Fruit fly (Drosophila melanogaster) whole organism, embryonic: Measurements from ENCODE around the gene Tgt.

Experiments used
- Aef1 ChIP-seq: fragments of 200-800 bp; sonication (Bioruptor generic); IDR thresholded peaks from 3 replicates; pipeline ENCODE4 v1.3.6; 2022; ENCODE audit warnings: missing biosample characterization, missing genetic modification characterization
- Atf-2 ChIP-seq: fragments of 200-800 bp; sonication (Bioruptor generic); optimal IDR thresholded peaks from 2 replicates; lab custom pipeline; 2016; ENCODE audit warnings: missing biosample characterization, missing genetic modification characterization
- BEAF-32 ChIP-seq: fragments of 200-800 bp; sonication (Bioruptor generic); optimal IDR thresholded peaks from 3 replicates; lab custom pipeline; 2017; ENCODE audit warnings: missing biosample characterization, missing genetic modification characterization, mild to moderate bottlenecking, moderate library complexity, missing genetic modification reagents
- CG10267 ChIP-seq: fragments of 200-800 bp; sonication (Bioruptor generic); optimal IDR thresholded peaks from 2 replicates; lab custom pipeline; 2018; ENCODE audit warnings: missing biosample characterization, mild to moderate bottlenecking, missing genetic modification characterization, moderate library complexity
- CG10321 ChIP-seq: fragments of 200-800 bp; sonication (Bioruptor generic); IDR thresholded peaks from 2 replicates; pipeline ENCODE4 v1.3.6; 2022; ENCODE audit warnings: missing biosample characterization, missing genetic modification characterization
- CG11560 ChIP-seq: fragments of 200-800 bp; sonication (Bioruptor generic); IDR thresholded peaks from 3 replicates; pipeline ENCODE4 v1.3.6; 2022; ENCODE audit warnings: missing biosample characterization, missing genetic modification characterization
- CG15479 ChIP-seq: fragments of 200-800 bp; sonication (Bioruptor generic); optimal IDR thresholded peaks from 3 replicates; lab custom pipeline; 2019; ENCODE audit warnings: missing biosample characterization, mild to moderate bottlenecking, missing genetic modification characterization, moderate library complexity
- CG16863 ChIP-seq: fragments of 200-800 bp; sonication (Bioruptor generic); optimal IDR thresholded peaks from 3 replicates; lab custom pipeline; 2016; ENCODE audit warnings: missing biosample characterization, missing genetic modification characterization
- CG17802 ChIP-seq: fragments of 200-800 bp; sonication (Bioruptor generic); optimal IDR thresholded peaks from 2 replicates; lab custom pipeline; 2018; ENCODE audit warnings: missing biosample characterization, mild to moderate bottlenecking, missing genetic modification characterization, moderate library complexity
- CG18619 ChIP-seq: fragments of 200-800 bp; sonication (Bioruptor generic); optimal IDR thresholded peaks from 3 replicates; lab custom pipeline; 2017; ENCODE audit warnings: missing biosample characterization, mild to moderate bottlenecking, missing genetic modification characterization
- CG2120 ChIP-seq: fragments of 200-800 bp; sonication (Bioruptor generic); optimal IDR thresholded peaks from 3 replicates; lab custom pipeline; 2016; ENCODE audit warnings: missing biosample characterization, missing genetic modification characterization
- CG2875 ChIP-seq: fragments of 200-800 bp; sonication (Bioruptor generic); optimal IDR thresholded peaks from 2 replicates; lab custom pipeline; 2017; ENCODE audit warnings: missing biosample characterization, mild to moderate bottlenecking, missing genetic modification characterization, missing genetic modification reagents
- CG32532 ChIP-seq: fragments of 200-800 bp; sonication (Bioruptor generic); IDR thresholded peaks from 2 replicates; pipeline ENCODE4 v1.3.6; 2022; ENCODE audit warnings: missing biosample characterization, missing genetic modification characterization
- CG43689 ChIP-seq: fragments of 200-800 bp; sonication (Bioruptor generic); IDR thresholded peaks from 2 replicates; pipeline ENCODE4 v1.3.6; 2022; ENCODE audit warnings: missing biosample characterization, missing genetic modification characterization
- CG6689 ChIP-seq: fragments of 200-800 bp; sonication (Bioruptor generic); IDR thresholded peaks from 2 replicates; pipeline ENCODE4 v1.3.6; 2022; ENCODE audit warnings: missing biosample characterization, missing genetic modification characterization
- CG7271 ChIP-seq: fragments of 200-800 bp; sonication (Bioruptor generic); optimal IDR thresholded peaks from 2 replicates; lab custom pipeline; 2018; ENCODE audit warnings: missing biosample characterization, mild to moderate bottlenecking, missing genetic modification characterization, moderate library complexity
- CG8478 ChIP-seq: fragments of >200 bp; optimal IDR thresholded peaks from 2 replicates; lab custom pipeline; 2018
- CG9215 ChIP-seq: fragments of 200-800 bp; sonication (Bioruptor generic); IDR thresholded peaks from 2 replicates; pipeline ENCODE4 v1.3.6; 2022; ENCODE audit warnings: missing biosample characterization, missing genetic modification characterization
- Dbx ChIP-seq: fragments of 200-800 bp; sonication (Bioruptor generic); IDR thresholded peaks from 3 replicates; pipeline ENCODE4 v1.3.6; 2022; ENCODE audit warnings: missing biosample characterization, missing genetic modification characterization
- Doc3 ChIP-seq: fragments of 200-800 bp; sonication (Bioruptor generic); IDR thresholded peaks from 3 replicates; pipeline ENCODE4 v1.3.6; 2022; ENCODE audit warnings: missing biosample characterization, missing genetic modification characterization; ENCODE audit not compliant: partially characterized antibody
- Dref ChIP-seq: fragments of 200-800 bp; sonication (Bioruptor generic); IDR thresholded peaks from 2 replicates; pipeline ENCODE4 v1.3.6; 2022; ENCODE audit warnings: missing biosample characterization, missing genetic modification characterization
- GATAe ChIP-seq: fragments of 200-800 bp; sonication (Bioruptor generic); conservative IDR thresholded peaks from 2 replicates; pipeline ENCODE4 v1.3.6; 2022; ENCODE audit warnings: missing biosample characterization, missing genetic modification characterization
- H15 ChIP-seq: fragments of 200-800 bp; sonication (Bioruptor generic); IDR thresholded peaks from 3 replicates; pipeline ENCODE4 v1.3.6; 2022; ENCODE audit warnings: missing biosample characterization, missing genetic modification characterization
- HHEX ChIP-seq: fragments of 200-800 bp; sonication (Bioruptor generic); optimal IDR thresholded peaks from 3 replicates; lab custom pipeline; 2017; ENCODE audit warnings: missing biosample characterization, mild to moderate bottlenecking, missing genetic modification characterization, missing genetic modification reagents
- Hmr ChIP-seq: fragments of 200-800 bp; sonication (Bioruptor generic); optimal IDR thresholded peaks from 3 replicates; lab custom pipeline; 2017; ENCODE audit warnings: mild to moderate bottlenecking, missing biosample characterization, missing genetic modification reagents, missing genetic modification characterization
- Hr39 ChIP-seq: fragments of >200 bp; optimal IDR thresholded peaks from 2 replicates; lab custom pipeline; 2017
- Med ChIP-seq: fragments of 200-800 bp; sonication (Bioruptor generic); peaks from one replicate; lab custom pipeline; 2016; ENCODE audit warnings: missing biosample characterization, missing genetic modification characterization, mild to moderate bottlenecking, inconsistent platforms, moderate library complexity
- PHDP ChIP-seq: fragments of 200-800 bp; sonication (Bioruptor generic); optimal IDR thresholded peaks from 3 replicates; lab custom pipeline; 2018; ENCODE audit warnings: missing biosample characterization, mild to moderate bottlenecking, missing genetic modification characterization, moderate library complexity
- Poxn ChIP-seq: fragments of 200-800 bp; sonication (Bioruptor generic); IDR thresholded peaks from 2 replicates; pipeline ENCODE4 v1.3.6; 2022; ENCODE audit warnings: missing biosample characterization, missing genetic modification characterization
- Trl ChIP-seq, 3 experiments: fragments of >200 bp in 2 of 3; fragments of 200-800 bp in 1 of 3; sonication (Bioruptor generic) in 1 of 3; optimal IDR thresholded peaks; 2 replicates in 1 of 3; 3 replicates in 2 of 3; lab custom pipeline; 2016 to 2017; ENCODE audit warnings: missing biosample characterization in 1 of 3, missing genetic modification characterization in 1 of 3
- bab2 ChIP-seq: fragments of 200-800 bp; sonication (Bioruptor generic); optimal IDR thresholded peaks from 2 replicates; lab custom pipeline; 2016; ENCODE audit warnings: missing biosample characterization, missing genetic modification characterization
- bigmax ChIP-seq: fragments of 200-800 bp; sonication (Bioruptor generic); optimal IDR thresholded peaks from 2 replicates; lab custom pipeline; 2018; ENCODE audit warnings: missing biosample characterization, mild to moderate bottlenecking, missing genetic modification characterization
- bsh ChIP-seq, 2 experiments: fragments of 200-800 bp; sonication (Bioruptor generic); optimal IDR thresholded peaks; 2 replicates each; lab custom pipeline; 2017 to 2018; ENCODE audit warnings: mild to moderate bottlenecking in 2 of 2, missing biosample characterization in 2 of 2, missing genetic modification characterization in 2 of 2, moderate library complexity in 1 of 2
- chinmo ChIP-seq: fragments of 200-800 bp; sonication (Bioruptor generic); IDR thresholded peaks from 4 replicates; pipeline ENCODE4 v1.3.6; 2022; ENCODE audit warnings: missing biosample characterization, missing genetic modification characterization; ENCODE audit not compliant: partially characterized antibody
- chm ChIP-seq: fragments of 200-800 bp; sonication (Bioruptor generic); IDR thresholded peaks from 2 replicates; pipeline ENCODE4 v1.3.6; 2022; ENCODE audit warnings: missing biosample characterization, missing genetic modification characterization
- dati ChIP-seq: fragments of 200-800 bp; sonication (Bioruptor generic); IDR thresholded peaks from 2 replicates; pipeline ENCODE4 v1.3.6; 2022; ENCODE audit warnings: missing biosample characterization, missing genetic modification characterization
- dmrt99B ChIP-seq: fragments of 200-800 bp; sonication (Bioruptor generic); optimal IDR thresholded peaks from 2 replicates; lab custom pipeline; 2018; ENCODE audit warnings: missing biosample characterization, mild to moderate bottlenecking, missing genetic modification characterization, moderate library complexity
- ewg ChIP-seq: fragments of 200-800 bp; sonication (Bioruptor generic); optimal IDR thresholded peaks from 3 replicates; lab custom pipeline; 2017; ENCODE audit warnings: mild to moderate bottlenecking, missing biosample characterization, missing genetic modification reagents, missing genetic modification characterization
- exex ChIP-seq: fragments of 200-800 bp; sonication (Bioruptor generic); optimal IDR thresholded peaks from 4 replicates; lab custom pipeline; 2018; ENCODE audit warnings: missing biosample characterization, mild to moderate bottlenecking, missing genetic modification characterization, moderate library complexity
- ftz-f1 ChIP-seq: fragments of 200-800 bp; sonication (Bioruptor generic); optimal IDR thresholded peaks from 2 replicates; lab custom pipeline; 2016; ENCODE audit warnings: missing biosample characterization, missing genetic modification characterization
- her ChIP-seq: fragments of 200-800 bp; sonication (Bioruptor generic); optimal IDR thresholded peaks from 2 replicates; lab custom pipeline; 2016; ENCODE audit warnings: missing biosample characterization, missing genetic modification characterization
- jing ChIP-seq: fragments of 200-800 bp; sonication (Bioruptor generic); optimal IDR thresholded peaks from 2 replicates; lab custom pipeline; 2018; ENCODE audit warnings: missing biosample characterization, mild to moderate bottlenecking, missing genetic modification characterization
- lab ChIP-seq: fragments of 200-800 bp; sonication (Bioruptor generic); optimal IDR thresholded peaks from 3 replicates; lab custom pipeline; 2017; ENCODE audit warnings: missing biosample characterization, missing genetic modification characterization, mild to moderate bottlenecking, moderate library complexity, missing genetic modification reagents
- slbo ChIP-seq: fragments of 200-800 bp; sonication (Bioruptor generic); IDR thresholded peaks from 2 replicates; pipeline ENCODE4 v1.3.6; 2022; ENCODE audit warnings: missing biosample characterization, missing genetic modification characterization
- sug ChIP-seq: fragments of 200-800 bp; optimal IDR thresholded peaks from 2 replicates; lab custom pipeline; 2019; ENCODE audit warnings: missing biosample characterization, mild to moderate bottlenecking, missing genetic modification characterization, moderate library complexity
- ttk ChIP-seq: fragments of 200-800 bp; sonication (Bioruptor generic); IDR thresholded peaks from 2 replicates; pipeline ENCODE4 v2.1.2; 2022; ENCODE audit warnings: missing biosample characterization, missing genetic modification characterization

Tgt gene

DNA sequence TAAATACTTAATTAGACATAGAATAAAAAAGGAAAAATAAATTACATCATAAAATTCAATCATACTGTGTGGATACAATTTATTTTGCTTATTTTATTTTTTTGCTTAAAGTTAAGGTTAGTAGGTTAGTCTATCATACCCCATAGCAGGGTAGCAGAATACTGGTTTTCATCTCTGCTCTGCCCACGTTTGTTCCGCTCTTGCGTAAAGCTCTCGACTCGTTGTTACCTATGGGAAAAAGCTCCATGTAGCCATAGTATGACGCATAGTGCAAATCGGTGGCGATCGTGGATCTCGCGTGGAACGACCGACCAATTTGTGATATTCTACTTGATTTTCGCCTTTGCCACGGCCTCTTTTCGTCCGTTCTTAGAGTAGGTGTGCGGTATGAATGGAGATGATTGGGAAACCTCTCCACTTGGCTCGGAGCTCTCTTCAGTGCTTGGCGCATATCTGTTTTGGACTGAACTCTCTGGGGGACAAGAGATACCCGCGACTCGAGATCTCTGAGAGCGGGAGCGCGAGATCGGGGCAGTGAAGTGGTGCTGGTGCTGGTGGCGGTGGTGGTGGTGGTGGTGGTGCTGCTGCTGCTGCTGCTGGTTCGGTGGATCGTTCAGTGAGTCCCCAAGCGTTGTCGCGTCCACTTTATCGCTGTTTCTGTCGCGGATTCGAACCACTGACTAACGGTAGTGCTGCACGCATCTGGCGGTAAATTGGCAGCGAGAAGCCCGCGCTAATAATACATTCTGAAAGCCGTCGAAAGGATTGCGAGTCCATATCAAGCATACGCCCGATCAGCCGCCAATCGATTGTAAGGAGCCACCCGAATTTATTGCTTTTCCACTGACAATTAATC, 2.0 kb downstream of the Tgt start, which contains the start of gene CG5001 (continued):
- peak; percentile 85 for TF ChIP-seq HHEX (GFP tag; lab: Kevin White, UChicago)
- TF ChIP-seq Hmr, result peak; percentile 78
- TF ChIP-seq Doc3, result no peak
- peak; percentile 76 for TF ChIP-seq CG9215
- TF ChIP-seq jing (GFP tag; lab: Kevin White, UChicago), result no peak
- TF ChIP-seq CG18619, result peak; percentile 64
- TF ChIP-seq bab2 (GFP tag; lab: Kevin White, UChicago), result peak; percentile 71
- TF ChIP-seq H15 (GFP tag; lab: Robert Waterston, UW), result peak; percentile 83
- no peak for TF ChIP-seq bigmax (GFP tag; lab: Kevin White, UChicago)
- TF ChIP-seq Atf-2 (GFP tag; lab: Kevin White, UChicago), result peak; percentile 54
- TF ChIP-seq chm (GFP tag; lab: Robert Waterston, UW), result peak; percentile 82
- peak; percentile 33 for TF ChIP-seq her (GFP tag; lab: Kevin White, UChicago)
- TF ChIP-seq dati, result no peak
- peak; percentile 84 for TF ChIP-seq ttk (GFP tag; lab: Robert Waterston, UW)
- no peak for TF ChIP-seq CG8478 (lab: Kevin White, UChicago)
- TF ChIP-seq Trl (optimal IDR thresholded peaks at IDR 0.05; lab: Kevin White, UChicago), result peak; percentile 76 to 95
- TF ChIP-seq Trl (GFP tag; optimal IDR thresholded peaks at IDR 0.05; lab: Kevin White, UChicago), result peak; percentile 62
- 0 out of 2 replicates have a peak, but pooled peaks have one; percentile 9 for TF ChIP-seq Dref

DNA sequence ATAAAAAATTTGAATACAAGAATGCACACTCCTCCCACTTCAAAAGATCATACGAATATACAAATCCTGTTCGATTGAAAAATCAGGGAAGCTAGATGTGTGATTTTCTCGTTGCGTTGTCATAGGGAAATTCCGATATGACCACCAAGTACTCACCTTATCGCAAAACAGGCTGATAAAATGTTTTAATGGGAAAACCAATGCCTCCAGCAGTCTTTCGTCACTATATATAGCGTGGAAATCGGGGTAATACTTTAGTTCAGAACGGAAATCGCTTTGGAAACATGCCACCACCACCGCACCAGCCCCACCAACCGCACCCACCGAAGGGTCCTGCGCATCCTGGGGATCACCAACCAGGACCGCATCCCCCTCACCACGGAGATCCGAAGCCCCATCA, 15.3 kb downstream of the Tgt start, which contains the start of the genes CG5139 and CG43348:
CG5139 (minus strand) TSS at position 101 of the 400 bp plus-strand sequence.
CG43348 (plus strand) TSS at position 247 of the 400 bp plus-strand sequence.
- no peak for TF ChIP-seq BEAF-32 (GFP tag; lab: Kevin White, UChicago)
- no peak for TF ChIP-seq CG43689
- TF ChIP-seq CG17802, result no peak
- TF ChIP-seq CG16863 (GFP tag; lab: Kevin White, UChicago), result no peak
- TF ChIP-seq ftz-f1, result no peak
- TF ChIP-seq Poxn (GFP tag; lab: Robert Waterston, UW), result no peak
- TF ChIP-seq CG2875 (GFP tag; lab: Kevin White, UChicago), result no peak
- TF ChIP-seq Hr39, result peak; percentile 35
- TF ChIP-seq bsh (GFP tag; optimal IDR thresholded peaks at IDR 0.05; lab: Kevin White, UChicago), result no peak
- no peak for TF ChIP-seq CG10267
- no peak for TF ChIP-seq CG7271 (tag; lab: Kevin White, UChicago)
- no peak for TF ChIP-seq lab
- no peak for TF ChIP-seq PHDP (tag; lab: Kevin White, UChicago)
- no peak for TF ChIP-seq dmrt99B (tag; lab: Kevin White, UChicago)
- TF ChIP-seq sug (tag; lab: Kevin White, UChicago), result peak; percentile 15

DNA sequence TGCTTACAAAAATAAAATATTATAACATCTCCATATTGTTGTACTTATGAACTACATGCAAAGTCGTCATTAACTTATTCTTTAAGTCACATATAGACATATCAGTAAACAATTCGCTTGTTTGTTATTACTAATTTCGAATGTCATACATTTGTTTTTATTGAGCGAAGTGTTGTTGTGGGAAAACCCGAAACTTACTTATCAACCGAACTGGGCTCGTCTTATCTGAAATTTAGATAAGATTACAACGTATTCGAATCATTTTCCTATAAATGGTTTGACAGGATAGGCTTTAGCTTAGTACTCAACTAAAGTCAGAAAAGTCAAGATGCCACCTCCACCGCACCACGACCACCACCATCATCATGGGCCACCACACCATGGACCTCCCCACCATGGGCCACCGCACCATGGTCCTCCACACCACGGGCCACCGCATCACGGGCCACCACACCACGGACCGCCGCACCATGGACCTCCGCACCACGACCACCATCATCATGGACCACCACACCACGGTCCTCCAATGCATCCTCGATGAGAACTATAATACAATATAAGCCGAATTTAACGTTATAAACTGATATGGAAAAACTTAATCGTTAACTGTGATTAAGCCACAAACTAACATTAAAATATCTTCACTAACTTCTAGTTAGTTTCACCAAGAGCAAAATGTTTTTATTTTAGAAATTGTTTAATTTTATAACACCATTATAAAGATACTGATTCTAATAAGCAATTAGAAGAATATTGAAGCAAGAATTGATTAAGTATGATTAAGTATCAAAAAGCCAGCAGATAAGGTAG, 16.3 kb downstream of the Tgt start, which contains the start of the genes CG43349 and CG5011:
CG43349 (plus strand) TSS at position 294 of the 810 bp plus-strand sequence.
CG5011 (plus strand) TSS at position 760 of the 810 bp plus-strand sequence.
- TF ChIP-seq GATAe (GFP tag; lab: Robert Waterston, UW), result peak; percentile 43; the same call in 1 of the 2 replicates
- peak; percentile 57 for TF ChIP-seq Med
- peak; percentile 27 for TF ChIP-seq lab
- TF ChIP-seq CG32532 (GFP tag; lab: Robert Waterston, UW), result peak; percentile 17; the same call in 1 of the 2 replicates
- TF ChIP-seq CG10321, result no peak
- TF ChIP-seq ewg, result no peak
- 0 out of 2 replicates have a peak, but pooled peaks have one; percentile 19 for TF ChIP-seq slbo (GFP tag; lab: Robert Waterston, UW)
- no peak for TF ChIP-seq Aef1 (GFP tag; lab: Robert Waterston, UW)
- TF ChIP-seq exex (tag; lab: Kevin White, UChicago), result peak; percentile 54
- TF ChIP-seq chinmo (GFP tag; lab: Robert Waterston, UW), result no peak
- TF ChIP-seq CG2120 (GFP tag; lab: Kevin White, UChicago), result no peak
- TF ChIP-seq CG15479 (GFP tag; lab: Kevin White, UChicago), result no peak
- TF ChIP-seq Dbx (GFP tag; lab: Robert Waterston, UW), result peak; percentile 6; the same call in 1 of the 3 replicates
- TF ChIP-seq CG6689 (GFP tag; lab: Robert Waterston, UW), result no peak
- no peak for TF ChIP-seq CG11560 (tag; lab: Robert Waterston, UW)
